Worm (Caenorhabditis elegans) whole organism, mixed stage, embryonic: ENCODE data around the gene srh-28.

Source experiments
- blmp-1 ChIP-seq: fragments of 150-350 bp; optimal IDR thresholded peaks from 2 replicates; lab custom pipeline; 2014; ENCODE audit warnings: missing biosample characterization, missing genetic modification characterization
- ceh-83 ChIP-seq: fragments of 200-800 bp; sonication (Bioruptor generic); optimal IDR thresholded peaks from 2 replicates; lab custom pipeline; 2018; ENCODE audit warnings: mild to moderate bottlenecking, missing genetic modification characterization, missing compliant biosample characterization
- drap-1 ChIP-seq: fragments of 200-800 bp; sonication (Bioruptor generic); optimal IDR thresholded peaks from 3 replicates; lab custom pipeline; 2018; ENCODE audit warnings: mild to moderate bottlenecking, missing genetic modification characterization, missing compliant biosample characterization
- elt-1 ChIP-seq: sonication (generic microtip); optimal IDR thresholded peaks from 2 replicates; lab custom pipeline; 2017; ENCODE audit warnings: missing genetic modification characterization, mild to moderate bottlenecking, missing compliant biosample characterization, antibody characterized with exemption, moderate library complexity, borderline replicate concordance; ENCODE audit not compliant: insufficient read depth
- lin-13 ChIP-seq: fragments of 150-350 bp; optimal IDR thresholded peaks from 2 replicates; lab custom pipeline; 2014; ENCODE audit warnings: missing biosample characterization, missing genetic modification characterization
- mep-1 ChIP-seq: fragments of 150-350 bp; optimal IDR thresholded peaks from 2 replicates; lab custom pipeline; 2017; ENCODE audit warnings: missing biosample characterization, missing genetic modification reagents, missing genetic modification characterization, inconsistent platforms
- mls-2 ChIP-seq: sonication (generic microtip); optimal IDR thresholded peaks from 2 replicates; lab custom pipeline; 2016; ENCODE audit warnings: mild to moderate bottlenecking, missing genetic modification characterization, moderate library complexity, missing compliant biosample characterization
- nhr-237 ChIP-seq: fragments of 150-350 bp; optimal IDR thresholded peaks from 2 replicates; lab custom pipeline; 2014; ENCODE audit warnings: missing biosample characterization, missing genetic modification characterization
- unc-62 ChIP-seq: fragments of 150-350 bp; optimal IDR thresholded peaks from 2 replicates; lab custom pipeline; 2014; ENCODE audit warnings: missing biosample characterization, missing genetic modification reagents, missing genetic modification characterization

DNA sequence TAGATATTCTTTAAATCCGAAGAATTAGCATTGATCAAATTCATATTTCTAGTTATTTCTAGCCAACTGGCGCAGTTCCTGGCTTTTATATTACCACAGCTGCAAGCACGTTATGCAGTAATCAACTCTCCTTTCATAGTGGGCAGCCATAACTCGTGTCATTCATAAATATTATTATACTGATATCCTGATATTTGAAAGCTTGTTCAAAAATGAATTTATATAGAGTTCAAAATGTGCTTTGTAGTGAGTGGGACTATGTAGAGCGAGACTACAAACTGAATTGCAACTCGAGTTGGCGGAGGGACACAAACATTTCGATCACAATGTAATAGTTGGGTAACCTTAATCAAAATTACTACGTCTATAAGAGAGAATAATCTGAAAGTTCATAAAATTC is 4.0 kb downstream of the srh-28 start, which contains the start of gene srh-30:
- TF ChIP-seq elt-1 (tag; lab: Kevin White, UChicago) (no peak), ceh-83 (GFP tag; lab: Kevin White, UChicago) (no peak), mep-1 (tag; lab: Kevin White, UChicago) (no peak), unc-62 (GFP tag; lab: Kevin White, UChicago) (no peak), lin-13 (no peak), nhr-237 (tag; lab: Kevin White, UChicago) (no peak), blmp-1 (no peak), drap-1 (GFP tag; lab: Kevin White, UChicago) (no peak), mls-2 (tag; lab: Kevin White, UChicago) (no peak)
